Worm (Caenorhabditis elegans) whole organism, early embryonic: ENCODE measurements around the gene F40F8.12.

Experiments used
- aly-1 ChIP-seq: sonication (generic microtip); optimal IDR thresholded peaks from 2 replicates; lab custom pipeline; 2016; ENCODE audit warnings: missing genetic modification characterization, missing compliant biosample characterization
- ama-1 ChIP-seq: fragments of 150-350 bp; optimal IDR thresholded peaks from 2 replicates; lab custom pipeline; 2014
- ceh-13 ChIP-seq: fragments of 200-800 bp; sonication (Bioruptor generic); optimal IDR thresholded peaks from 2 replicates; lab custom pipeline; 2018; ENCODE audit warnings: mild to moderate bottlenecking, missing genetic modification characterization, missing compliant biosample characterization
- ceh-36 ChIP-seq: sonication (generic microtip); optimal IDR thresholded peaks from 2 replicates; lab custom pipeline; 2016; ENCODE audit warnings: missing genetic modification characterization, inconsistent platforms, missing compliant biosample characterization
- ets-7 ChIP-seq: sonication (generic microtip); optimal IDR thresholded peaks from 2 replicates; lab custom pipeline; 2016; ENCODE audit warnings: missing genotype, missing genetic modification characterization, missing compliant biosample characterization
- flt-1 ChIP-seq: fragments of 200-800 bp; sonication (Bioruptor generic); IDR thresholded peaks from 2 replicates; pipeline ENCODE4 v1.3.6; 2022; ENCODE audit warnings: missing genetic modification characterization, missing compliant biosample characterization
- hmbx-1 ChIP-seq: sonication (generic microtip); optimal IDR thresholded peaks from 2 replicates; lab custom pipeline; 2016; ENCODE audit warnings: mild to moderate bottlenecking, missing genetic modification characterization, missing compliant biosample characterization
- sea-1 ChIP-seq: fragments of 200-800 bp; sonication (Bioruptor generic); conservative IDR thresholded peaks from 2 replicates; pipeline ENCODE4 v1.3.6; 2022; ENCODE audit warnings: missing genetic modification characterization, missing compliant biosample characterization
- tra-4 ChIP-seq: sonication (generic microtip); optimal IDR thresholded peaks from 2 replicates; lab custom pipeline; 2017; ENCODE audit warnings: missing genetic modification characterization, missing compliant biosample characterization

DNA sequence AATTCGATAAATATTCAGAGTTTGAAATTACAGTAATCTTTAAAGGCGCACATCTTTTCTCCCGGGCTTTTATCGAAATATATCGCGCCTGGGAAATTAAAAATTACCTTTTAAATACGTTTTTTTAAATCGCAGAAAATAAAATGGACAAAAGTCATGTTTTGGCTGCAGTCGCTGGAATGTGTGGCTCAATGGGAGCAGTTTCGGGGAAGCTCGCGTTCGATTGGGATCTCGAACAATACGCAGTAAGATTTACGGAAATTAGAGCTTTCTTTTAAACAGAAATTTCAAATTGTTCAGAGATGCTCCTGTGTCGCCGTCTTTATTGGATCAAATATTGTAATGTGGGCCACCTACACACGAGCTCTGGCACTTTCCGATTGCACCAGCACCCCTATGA, at the start of gene F40F8.12:
- no peak for TF ChIP-seq tra-4 (tag; lab: Kevin White, UChicago)
- TF ChIP-seq flt-1: no peak
- no peak for TF ChIP-seq ama-1
- no peak for TF ChIP-seq aly-1 (tag; lab: Kevin White, UChicago)
- TF ChIP-seq ceh-13 (GFP tag; lab: Kevin White, UChicago): no peak
- no peak for TF ChIP-seq ets-7 (tag; lab: Kevin White, UChicago)
- no peak for TF ChIP-seq sea-1 (GFP tag; lab: Robert Waterston, UW)
- no peak for TF ChIP-seq ceh-36 (tag; lab: Kevin White, UChicago)
- no peak for TF ChIP-seq hmbx-1 (tag; lab: Kevin White, UChicago)
